Worm (Caenorhabditis elegans) whole organism, L4 larva: ENCODE data around the gene clec-83.

Source experiments
- F10B5.3 ChIP-seq: sonication (generic microtip); optimal IDR thresholded peaks from 2 replicates; lab custom pipeline; 2016; ENCODE audit warnings: mild to moderate bottlenecking, missing genetic modification characterization, missing compliant biosample characterization
- F26F4.8 ChIP-seq: fragments of 200-800 bp; sonication (Bioruptor generic); conservative IDR thresholded peaks from 2 replicates; pipeline ENCODE4 v1.3.6; 2022; ENCODE audit warnings: missing genetic modification characterization, missing compliant biosample characterization
- R02D3.7 ChIP-seq: fragments of 150-350 bp; sonication (generic microtip); optimal IDR thresholded peaks from 3 replicates; lab custom pipeline; 2014; ENCODE audit warnings: missing biosample characterization, missing genetic modification characterization
- T26A8.4 ChIP-seq: fragments of 200-800 bp; sonication (Bioruptor generic); IDR thresholded peaks from 2 replicates; pipeline ENCODE4 v1.3.6; 2022; ENCODE audit warnings: missing genetic modification characterization, missing compliant biosample characterization
- ces-1 ChIP-seq: fragments of 150-350 bp; sonication (generic microtip); optimal IDR thresholded peaks from 4 replicates; lab custom pipeline; 2014; ENCODE audit warnings: missing biosample characterization, missing genetic modification reagents, missing genetic modification characterization
- daf-16 ChIP-seq, 3 experiments: sonication (generic microtip); optimal IDR thresholded peaks; 2 replicates each; lab custom pipeline; 2016 to 2017; ENCODE audit warnings: missing genetic modification characterization in 3 of 3, missing genetic modification reagents in 3 of 3, mild to moderate bottlenecking in 2 of 3, missing compliant biosample characterization in 2 of 3, missing biosample characterization in 1 of 3, moderate library complexity in 1 of 3
- egl-27 ChIP-seq: sonication (generic microtip); optimal IDR thresholded peaks from 3 replicates; lab custom pipeline; 2017; ENCODE audit warnings: missing biosample characterization, missing genetic modification reagents, missing genetic modification characterization
- fkh-10 ChIP-seq: fragments of 150-350 bp; optimal IDR thresholded peaks from 2 replicates; lab custom pipeline; 2014; ENCODE audit warnings: missing biosample characterization, missing genetic modification reagents, missing genetic modification characterization
- madf-5 ChIP-seq, 2 experiments: fragments of 200-800 bp; sonication (Bioruptor generic); IDR thresholded peaks; 2 replicates each; pipeline ENCODE4 v1.3.6; 2022; ENCODE audit warnings: missing compliant biosample characterization in 2 of 2, missing genetic modification characterization in 2 of 2
- nhr-237 ChIP-seq: sonication (generic microtip); optimal IDR thresholded peaks from 2 replicates; lab custom pipeline; 2017; ENCODE audit warnings: missing biosample characterization, missing genetic modification characterization
- nhr-77 ChIP-seq: fragments of 150-350 bp; optimal IDR thresholded peaks from 2 replicates; lab custom pipeline; 2014; ENCODE audit warnings: missing biosample characterization, missing genetic modification characterization
- sdz-12 ChIP-seq: fragments of 200-800 bp; sonication (Bioruptor generic); optimal IDR thresholded peaks from 2 replicates; lab custom pipeline; 2018; ENCODE audit warnings: mild to moderate bottlenecking, missing genetic modification characterization, missing compliant biosample characterization
- snpc-4 ChIP-seq: fragments of 150-350 bp; optimal IDR thresholded peaks from 2 replicates; lab custom pipeline; 2014; ENCODE audit warnings: missing biosample characterization, missing genetic modification characterization

DNA sequence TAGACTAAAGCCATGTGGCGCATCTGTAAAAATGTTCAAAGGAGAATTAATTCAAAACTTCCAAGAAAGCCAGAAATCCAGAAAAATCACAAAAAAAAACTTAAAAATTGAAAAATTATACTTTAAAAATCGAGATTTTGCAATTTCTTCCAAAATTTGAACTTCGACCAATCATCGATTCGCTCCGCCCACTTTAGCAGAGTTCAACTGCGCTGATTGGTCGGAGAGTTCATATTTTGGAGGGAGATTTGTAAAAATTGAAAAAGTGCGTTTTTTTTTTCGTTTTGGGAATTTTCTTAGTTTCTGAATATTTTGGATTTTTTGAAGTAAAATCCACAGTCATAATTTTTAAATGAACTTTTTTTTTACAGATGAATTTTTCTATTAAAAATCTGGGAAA, 47.3 kb downstream of the clec-83 start:
- TF ChIP-seq R02D3.7 (tag; lab: Kevin White, UChicago), result no peak
- TF ChIP-seq T26A8.4 (GFP tag; lab: Robert Waterston, UW), result no peak
- no peak for TF ChIP-seq sdz-12
- no peak for TF ChIP-seq snpc-4
- TF ChIP-seq fkh-10, result no peak
- TF ChIP-seq ces-1 (GFP tag; lab: Kevin White, UChicago), result no peak
- no peak for TF ChIP-seq F26F4.8 (GFP tag; lab: Robert Waterston, UW)
- TF ChIP-seq F10B5.3 (tag; lab: Kevin White, UChicago), result no peak
- no peak for TF ChIP-seq daf-16 (GFP tag; optimal IDR thresholded peaks at IDR 0.05; lab: Kevin White, UChicago)
- TF ChIP-seq daf-16 (tag; optimal IDR thresholded peaks at IDR 0.05; lab: Kevin White, UChicago), result no peak
- no peak for TF ChIP-seq nhr-237 (tag; lab: Kevin White, UChicago)
- TF ChIP-seq madf-5 (GFP tag; IDR thresholded peaks at IDR 0.05; lab: Robert Waterston, UW), result no peak
- TF ChIP-seq nhr-77 (tag; lab: Kevin White, UChicago), result no peak
- TF ChIP-seq egl-27 (tag; lab: Kevin White, UChicago), result no peak
